Fruit fly (Drosophila melanogaster) whole organism, pupa: Measurements from ENCODE around the gene CG32214.
"Not testable (repeated sequence)": the region's sequence is repeated elsewhere in the genome, so short reads cannot be mapped to it uniquely, and the experiment has no call there.

Experiments used
- CG10348 ChIP-seq: fragments of 200-800 bp; sonication (Bioruptor generic); IDR thresholded peaks from 2 replicates; pipeline ENCODE4 v1.3.6; 2022; ENCODE audit warnings: missing biosample characterization, missing genetic modification characterization
- CG12605 ChIP-seq: fragments of 200-800 bp; sonication (Bioruptor generic); IDR thresholded peaks from 2 replicates; pipeline ENCODE4 v1.3.6; 2022; ENCODE audit warnings: missing biosample characterization, missing genetic modification characterization
- CG13204 ChIP-seq: fragments of 200-800 bp; sonication (Bioruptor generic); optimal IDR thresholded peaks from 2 replicates; lab custom pipeline; 2018; ENCODE audit warnings: missing biosample characterization, mild to moderate bottlenecking, missing genetic modification characterization, moderate library complexity
- CG14655 ChIP-seq: fragments of 200-800 bp; sonication (Bioruptor generic); optimal IDR thresholded peaks from 3 replicates; lab custom pipeline; 2017; ENCODE audit warnings: mild to moderate bottlenecking, missing biosample characterization, missing genetic modification reagents, missing genetic modification characterization
- CG15710 ChIP-seq: fragments of 200-800 bp; sonication (Bioruptor generic); optimal IDR thresholded peaks from 2 replicates; lab custom pipeline; 2018; ENCODE audit warnings: missing biosample characterization, mild to moderate bottlenecking, missing genetic modification characterization, moderate library complexity
- CG17806 ChIP-seq: fragments of 200-800 bp; sonication (Bioruptor generic); optimal IDR thresholded peaks from 2 replicates; lab custom pipeline; 2018; ENCODE audit warnings: missing biosample characterization, mild to moderate bottlenecking, missing genetic modification characterization, moderate library complexity
- CG32121 ChIP-seq: fragments of 200-800 bp; sonication (Bioruptor generic); IDR thresholded peaks from 2 replicates; pipeline ENCODE4 v1.3.6; 2022; ENCODE audit warnings: missing biosample characterization, missing genetic modification characterization
- CG34367 ChIP-seq: fragments of 200-800 bp; sonication (Bioruptor generic); optimal IDR thresholded peaks from 2 replicates; lab custom pipeline; 2018; ENCODE audit warnings: missing biosample characterization, mild to moderate bottlenecking, missing genetic modification characterization
- CG4496 ChIP-seq: fragments of 200-800 bp; sonication (Bioruptor generic); IDR thresholded peaks from 3 replicates; pipeline ENCODE4 v1.3.6; 2022; ENCODE audit warnings: missing biosample characterization, missing genetic modification characterization
- CG8159 ChIP-seq: fragments of 200-800 bp; sonication (Bioruptor generic); optimal IDR thresholded peaks from 3 replicates; lab custom pipeline; 2018; ENCODE audit warnings: missing biosample characterization, mild to moderate bottlenecking, missing genetic modification characterization, moderate library complexity
- CG8301 ChIP-seq: fragments of 200-800 bp; sonication (Bioruptor generic); optimal IDR thresholded peaks from 2 replicates; lab custom pipeline; 2018; ENCODE audit warnings: missing biosample characterization, mild to moderate bottlenecking, missing genetic modification characterization
- CG9948 ChIP-seq: fragments of 200-800 bp; sonication (Bioruptor generic); optimal IDR thresholded peaks from 2 replicates; lab custom pipeline; 2018; ENCODE audit warnings: missing biosample characterization, mild to moderate bottlenecking, missing genetic modification characterization, moderate library complexity
- D1 ChIP-seq: fragments of 200-800 bp; sonication (Bioruptor generic); optimal IDR thresholded peaks from 2 replicates; lab custom pipeline; 2018; ENCODE audit warnings: missing biosample characterization, mild to moderate bottlenecking, missing genetic modification characterization, moderate library complexity
- EcR ChIP-seq: fragments of 200-800 bp; sonication (Bioruptor generic); optimal IDR thresholded peaks from 3 replicates; lab custom pipeline; 2019; ENCODE audit warnings: missing biosample characterization, missing genetic modification characterization, mild to moderate bottlenecking, moderate library complexity, missing genetic modification reagents
- Pif1A ChIP-seq: fragments of 200-800 bp; sonication (Bioruptor generic); optimal IDR thresholded peaks from 3 replicates; lab custom pipeline; 2016; ENCODE audit warnings: missing biosample characterization, missing genetic modification characterization
- Pif1B ChIP-seq: fragments of 200-800 bp; sonication (Bioruptor generic); optimal IDR thresholded peaks from 3 replicates; lab custom pipeline; 2016; ENCODE audit warnings: missing biosample characterization, missing genetic modification characterization
- Snoo ChIP-seq: fragments of 200-800 bp; sonication (Bioruptor generic); optimal IDR thresholded peaks from 3 replicates; lab custom pipeline; 2017; ENCODE audit warnings: missing biosample characterization, mild to moderate bottlenecking, missing genetic modification characterization, inconsistent platforms
- fd96Ca ChIP-seq: fragments of 200-800 bp; sonication (Bioruptor generic); IDR thresholded peaks from 3 replicates; pipeline ENCODE4 v1.3.6; 2022; ENCODE audit warnings: missing biosample characterization, missing genetic modification characterization
- gl ChIP-seq: fragments of 200-800 bp; sonication (Bioruptor generic); optimal IDR thresholded peaks from 2 replicates; lab custom pipeline; 2018; ENCODE audit warnings: missing biosample characterization, mild to moderate bottlenecking, missing genetic modification characterization
- rn ChIP-seq: fragments of 200-800 bp; sonication (Bioruptor generic); IDR thresholded peaks from 2 replicates; pipeline ENCODE4 v1.3.6; 2022; ENCODE audit warnings: missing biosample characterization, missing genetic modification characterization

CG32214 gene

DNA sequence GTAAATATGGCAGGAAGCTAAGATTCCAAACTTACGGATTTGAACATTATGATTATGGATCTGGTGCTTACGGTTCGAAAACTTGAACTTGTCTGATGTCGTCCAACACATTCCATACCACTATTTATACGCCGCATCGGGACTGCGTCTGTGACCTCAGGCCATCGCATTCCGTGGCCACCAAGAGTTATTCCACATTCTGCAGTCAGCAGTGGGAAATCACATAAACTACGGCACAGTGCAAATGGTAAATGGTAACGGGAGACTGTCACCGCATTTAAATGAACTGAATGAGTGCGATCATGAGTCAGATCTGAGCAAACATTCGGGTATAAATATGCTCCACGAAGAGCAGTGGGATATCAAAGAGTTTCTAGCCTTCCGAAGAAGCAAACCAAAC, 8.3 kb downstream of the CG32214 start, which contains the start of the genes CG18294 and CG32213:
Gene CG18294, minus strand, starts transcription at position 101 of the 400 bp plus-strand sequence.
Gene CG32213, plus strand, starts transcription at position 362 of the 400 bp plus-strand sequence.
- not testable (repeated sequence) for TF ChIP-seq CG9948 (tag; lab: Kevin White, UChicago); CG4496 (GFP tag; lab: Robert Waterston, UW); CG8159 (tag; lab: Kevin White, UChicago)
- TF ChIP-seq, all 21 proteins: peak for 0; not testable (repeated sequence) for 21

DNA sequence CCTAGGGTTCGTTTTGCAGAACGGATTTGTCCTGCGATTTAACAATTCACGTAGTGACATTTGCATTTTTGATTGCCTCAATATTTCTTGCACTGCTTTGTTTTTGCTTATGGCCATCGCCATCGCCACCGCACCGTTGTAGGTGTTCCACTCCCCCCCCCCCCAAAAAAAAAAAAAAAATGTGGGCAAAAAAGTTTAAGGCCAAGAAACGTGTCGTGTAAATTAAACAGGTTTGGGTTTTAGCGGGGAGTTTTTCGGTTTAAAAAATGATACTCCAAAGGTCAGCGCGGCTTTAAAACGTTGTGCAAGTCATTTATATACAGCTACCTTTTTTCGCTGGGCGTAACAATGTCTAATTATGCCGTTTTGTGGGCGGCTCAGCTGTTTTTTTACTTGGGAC, 14.1 kb downstream of the CG32214 start:
- TF ChIP-seq CG4496 (GFP tag; lab: Robert Waterston, UW) = 0 out of 3 replicates have a peak, but pooled peaks have one; percentile 30
- TF ChIP-seq fd96Ca (GFP tag; lab: Robert Waterston, UW) = 0 out of 3 replicates have a peak, but pooled peaks have one; percentile 10
- no peak for TF ChIP-seq CG15710 (tag; lab: Kevin White, UChicago)
- no peak for TF ChIP-seq CG13204
- no peak for TF ChIP-seq D1 (tag; lab: Kevin White, UChicago)
- no peak for TF ChIP-seq CG34367 (tag; lab: Kevin White, UChicago)
- no peak for TF ChIP-seq CG12605 (GFP tag; lab: Robert Waterston, UW)

DNA sequence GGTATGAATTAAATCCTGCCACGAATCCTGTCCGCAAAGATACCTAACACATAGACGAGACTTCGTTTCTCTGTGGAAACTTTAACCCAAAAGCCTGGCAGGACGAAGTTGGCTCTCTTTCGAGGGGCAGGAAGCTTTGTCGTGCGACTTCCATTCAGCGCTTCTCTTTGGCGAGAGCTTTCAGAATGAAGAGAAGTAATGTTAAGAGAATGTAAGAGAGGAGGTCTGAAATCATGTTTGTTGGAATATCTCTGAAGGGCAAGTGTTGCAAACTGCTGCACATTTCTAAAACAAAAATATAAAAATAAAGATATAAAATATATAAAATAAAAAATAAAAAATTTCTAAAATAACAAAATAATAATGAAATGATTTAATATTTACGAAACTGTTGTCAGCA, 14.9 kb downstream of the CG32214 start:
- TF ChIP-seq CG13204 (no peak), EcR (no peak), D1 (tag; lab: Kevin White, UChicago) (no peak), CG10348 (no peak), CG8159 (tag; lab: Kevin White, UChicago) (no peak), CG9948 (tag; lab: Kevin White, UChicago) (no peak), CG15710 (tag; lab: Kevin White, UChicago) (no peak), CG12605 (GFP tag; lab: Robert Waterston, UW) (no peak), CG34367 (tag; lab: Kevin White, UChicago) (no peak), Pif1B (GFP tag; lab: Kevin White, UChicago) (no peak), CG4496 (GFP tag; lab: Robert Waterston, UW) (no peak)

DNA sequence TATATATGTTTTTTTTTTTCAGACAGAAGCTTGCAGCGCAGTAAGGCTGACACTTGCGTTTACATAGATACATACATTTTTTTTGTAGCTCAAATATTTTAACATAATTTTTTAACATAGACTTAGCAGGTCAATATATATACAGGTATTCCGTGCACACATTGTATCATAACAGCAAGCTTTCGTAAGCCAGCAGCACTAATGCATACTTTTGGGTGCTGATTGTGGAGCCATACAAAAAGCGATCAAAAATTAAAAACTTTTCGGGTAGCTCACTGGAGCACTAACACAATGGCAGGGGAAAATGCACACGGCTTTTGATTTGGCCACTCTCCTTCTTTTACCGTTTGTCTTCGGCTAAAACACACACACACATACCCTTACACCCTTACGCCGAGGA, 15.9 kb downstream of the CG32214 start:
- TF ChIP-seq CG4496 (GFP tag; lab: Robert Waterston, UW) (no peak), Pif1A (GFP tag; lab: Kevin White, UChicago) (no peak), D1 (tag; lab: Kevin White, UChicago) (no peak), CG15710 (tag; lab: Kevin White, UChicago) (no peak), CG8301 (tag; lab: Kevin White, UChicago) (no peak), Snoo (tag; lab: Kevin White, UChicago) (no peak), gl (tag; lab: Kevin White, UChicago) (no peak), rn (GFP tag; lab: Robert Waterston, UW) (no peak), CG13204 (no peak), CG10348 (no peak)

DNA sequence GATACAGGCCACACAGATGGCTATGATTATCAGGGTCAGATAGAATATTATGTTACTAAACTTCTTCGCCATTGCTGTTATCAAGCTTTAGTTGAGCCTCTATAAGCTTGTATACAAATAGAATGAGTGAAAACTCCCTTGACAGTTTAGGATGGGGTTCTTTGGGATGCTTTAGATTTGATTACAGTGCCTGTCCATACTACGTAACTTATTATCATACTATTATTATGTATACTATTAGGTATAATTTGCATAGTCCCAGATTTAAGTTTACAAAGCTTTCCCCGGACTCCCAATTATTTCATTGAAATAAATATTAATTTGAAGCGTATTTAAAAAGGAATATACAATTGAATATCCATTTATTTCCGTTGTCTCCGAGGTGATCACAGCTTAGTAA, 19.3 kb downstream of the CG32214 start, which contains the start of gene brv1:
Gene brv1, minus strand, starts transcription at position 101 of the 400 bp plus-strand sequence.
- TF ChIP-seq rn (GFP tag; lab: Robert Waterston, UW) = no peak
- TF ChIP-seq CG13204 = no peak
- TF ChIP-seq CG9948 (tag; lab: Kevin White, UChicago) = no peak

DNA sequence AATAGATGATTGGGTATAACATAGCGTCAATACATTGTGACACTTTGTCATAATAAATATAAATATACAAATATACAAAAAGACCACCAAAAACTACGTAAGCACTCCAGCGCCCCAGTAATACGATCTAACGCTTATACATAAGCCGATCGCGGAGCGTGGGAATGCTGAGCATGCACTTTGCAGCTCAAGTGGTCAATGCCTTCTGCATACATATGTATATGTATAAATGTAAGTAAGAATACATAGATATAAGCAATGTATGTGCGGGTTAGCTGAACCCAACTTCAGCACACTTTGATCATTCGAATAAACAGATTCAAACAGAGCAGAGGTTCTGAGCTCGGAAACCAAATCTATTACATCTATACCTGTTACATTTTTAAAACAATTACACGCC, 20.1 kb downstream of the CG32214 start, which contains the start of gene CG32212:
Gene CG32212, plus strand, starts transcription at position 301 of the 400 bp plus-strand sequence.
- TF ChIP-seq Pif1A (GFP tag; lab: Kevin White, UChicago); EcR; CG12605 (GFP tag; lab: Robert Waterston, UW): not testable (repeated sequence)

DNA sequence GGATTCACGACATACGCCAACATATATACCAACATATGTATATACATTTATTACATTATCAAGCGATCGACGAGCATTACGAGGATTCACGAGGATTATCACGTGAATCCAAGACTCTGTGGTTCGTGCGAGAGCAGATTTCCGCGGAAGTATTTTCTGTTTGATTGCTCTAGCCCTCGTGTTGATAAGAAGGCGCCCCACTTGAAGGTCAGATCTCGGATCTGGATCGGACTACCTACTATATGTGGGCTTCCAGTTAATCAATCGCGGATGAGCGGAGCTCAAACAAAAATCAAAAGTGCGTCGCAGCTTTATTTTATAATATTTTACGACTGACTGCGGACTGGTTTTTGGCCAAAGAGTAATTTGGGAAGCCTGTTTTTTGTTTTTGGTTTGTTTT, 27.8 kb downstream of the CG32214 start:
- TF ChIP-seq CG14655 (GFP tag; lab: Kevin White, UChicago) = no peak
- no peak for TF ChIP-seq CG12605 (GFP tag; lab: Robert Waterston, UW)
- TF ChIP-seq rn (GFP tag; lab: Robert Waterston, UW) = no peak
- TF ChIP-seq Snoo (tag; lab: Kevin White, UChicago) = no peak
- no peak for TF ChIP-seq CG15710 (tag; lab: Kevin White, UChicago)
- TF ChIP-seq CG4496 (GFP tag; lab: Robert Waterston, UW) = no peak
- no peak for TF ChIP-seq gl (tag; lab: Kevin White, UChicago)
- no peak for TF ChIP-seq CG9948 (tag; lab: Kevin White, UChicago)
- TF ChIP-seq D1 (tag; lab: Kevin White, UChicago) = no peak
- no peak for TF ChIP-seq CG10348
- TF ChIP-seq CG32121 (GFP tag; lab: Robert Waterston, UW) = no peak
- TF ChIP-seq CG17806 = no peak
- TF ChIP-seq CG34367 (tag; lab: Kevin White, UChicago) = no peak
- no peak for TF ChIP-seq CG8159 (tag; lab: Kevin White, UChicago)
- TF ChIP-seq Pif1A (GFP tag; lab: Kevin White, UChicago) = no peak
- TF ChIP-seq CG13204 = no peak
- no peak for TF ChIP-seq fd96Ca (GFP tag; lab: Robert Waterston, UW)
- no peak for TF ChIP-seq CG8301 (tag; lab: Kevin White, UChicago)
- TF ChIP-seq EcR = no peak
